Fruit fly (Drosophila melanogaster) whole organism: ENCODE measurements around the gene CG32987.

ENCODE experiments used
- CG8478 ChIP-seq: fragments of >200 bp; optimal IDR thresholded peaks from 2 replicates; lab custom pipeline; 2018; ENCODE audit warnings: inconsistent platforms
- Dll ChIP-seq: fragments of >200 bp; optimal IDR thresholded peaks from 2 replicates; lab custom pipeline; 2017
- EcR ChIP-seq, 2 experiments: fragments of >200 bp; optimal IDR thresholded peaks; 2 replicates each; lab custom pipeline; 2017; ENCODE audit warnings: missing biosample characterization in 2 of 2, missing genetic modification characterization in 2 of 2, missing genetic modification reagents in 2 of 2
- pan ChIP-seq: fragments of >200 bp; optimal IDR thresholded peaks from 2 replicates; lab custom pipeline; 2017
- psq ChIP-seq: fragments of >200 bp; optimal IDR thresholded peaks from 2 replicates; lab custom pipeline; 2017
- usp ChIP-seq: fragments of >200 bp; optimal IDR thresholded peaks from 2 replicates; lab custom pipeline; 2017; ENCODE audit warnings: missing biosample characterization, missing genetic modification characterization, mixed read lengths

- no peak for TF ChIP-seq EcR (GFP tag; optimal IDR thresholded peaks at IDR 0.05; lab: Kevin White, UChicago)
- TF ChIP-seq usp, result no peak
- no peak for TF ChIP-seq psq
- TF ChIP-seq pan (lab: Kevin White, UChicago), result no peak
- no peak for TF ChIP-seq CG8478
- TF ChIP-seq Dll (lab: Kevin White, UChicago), result no peak
Measured at dm6 chr2L:8832386-8833210, 31.0 kb upstream of the CG32987 start.
